Worm (Caenorhabditis elegans): ENCODE measurements around the gene F16G10.7.

ce11 chrII:2412649-2413048 is 32.6 kb upstream of the F16G10.7 start, which contains the start of gene fbxa-182:
- TF ChIP-seq dpl-1 (GFP tag; optimal IDR thresholded peaks at IDR 0.05) (no peak), F57A8.1 (GFP tag; optimal IDR thresholded peaks at IDR 0.05) (no peak), ekl-4 (GFP tag; IDR thresholded peaks at IDR 0.05) (no peak), attf-6 (GFP tag; IDR thresholded peaks at IDR 0.05) (no peak), tbp1 (GFP tag; optimal IDR thresholded peaks at IDR 0.05) (no peak), pha-4 (tag; optimal IDR thresholded peaks at IDR 0.05) (no peak), chd-7 (tag; optimal IDR thresholded peaks at IDR 0.05) (no peak), nhr-80 (tag; optimal IDR thresholded peaks at IDR 0.05) (no peak), let-526 (GFP tag; IDR thresholded peaks at IDR 0.05) (no peak), snpc-1.3 (tag; optimal IDR thresholded peaks at IDR 0.05; ENCODE audit: insufficient read depth) (no peak), lin-35 (GFP tag; optimal IDR thresholded peaks at IDR 0.05) (no peak), unc-62 (GFP tag; optimal IDR thresholded peaks at IDR 0.05) (no peak)

Data from whole organism, young adult.